Fruit fly (Drosophila melanogaster): ENCODE measurements around the gene mura.

Gene mura

DNA sequence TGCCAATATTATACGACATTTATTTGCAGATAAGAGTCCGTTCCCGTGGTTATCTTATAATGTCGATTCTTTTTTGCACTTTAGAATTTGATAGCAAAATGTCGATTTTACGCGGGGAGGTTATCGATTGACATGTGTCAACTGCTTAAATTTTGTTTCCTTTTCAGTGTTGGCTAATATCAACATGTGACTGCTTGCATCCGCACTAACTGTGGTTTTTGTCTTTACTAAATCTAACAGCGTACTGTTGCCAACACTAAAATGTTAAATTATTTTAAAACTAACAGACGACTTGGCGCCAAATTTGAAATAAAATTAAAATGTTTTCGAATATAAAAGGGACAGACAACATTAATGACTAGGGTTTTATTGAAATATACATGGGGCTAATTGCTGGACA, 54.9 kb downstream of the mura start (continued):
- TF ChIP-seq CG10267 (tag; optimal IDR thresholded peaks at IDR 0.05) (peak; percentile 99), CG11247 (GFP tag; IDR thresholded peaks at IDR 0.05) (peak; percentile 73), tll (GFP tag; optimal IDR thresholded peaks at IDR 0.05) (no peak), Max (GFP tag; optimal IDR thresholded peaks at IDR 0.05) (peak; percentile 17), sqz (GFP tag; optimal IDR thresholded peaks at IDR 0.05) (no peak), bowl (GFP tag; IDR thresholded peaks at IDR 0.05) (no peak), CG13894 (tag; optimal IDR thresholded peaks at IDR 0.05) (peak; percentile 87), Doc2 (GFP tag; IDR thresholded peaks at IDR 0.05) (no peak), aop (GFP tag; IDR thresholded peaks at IDR 0.05) (no peak), stwl (tag; optimal IDR thresholded peaks at IDR 0.05) (peak; percentile 80), grn (GFP tag; optimal IDR thresholded peaks at IDR 0.05) (peak; percentile 84), CG4328 (GFP tag; optimal IDR thresholded peaks at IDR 0.05) (peak; percentile 36), mirr (GFP tag; optimal IDR thresholded peaks at IDR 0.05) (peak; percentile 88), CG34376 (GFP tag; optimal IDR thresholded peaks at IDR 0.05) (peak; percentile 90), CG8388 (GFP tag; optimal IDR thresholded peaks at IDR 0.05) (no peak), slbo (GFP tag; IDR thresholded peaks at IDR 0.05) (peak; percentile 92), jing (GFP tag; optimal IDR thresholded peaks at IDR 0.05) (peak; percentile 44), CG14441 (GFP tag; IDR thresholded peaks at IDR 0.05) (peak; percentile 19; the same call in 1 of the 2 replicates), lab (GFP tag; optimal IDR thresholded peaks at IDR 0.05) (peak; percentile 70), ham (GFP tag; IDR thresholded peaks at IDR 0.05) (no peak; the same call in 1 of the 2 replicates), luna (GFP tag; optimal IDR thresholded peaks at IDR 0.05) (peak; percentile 89), emc (GFP tag; optimal IDR thresholded peaks at IDR 0.05) (peak; percentile 51), CG6765 (GFP tag; optimal IDR thresholded peaks at IDR 0.05) (peak; percentile 40), h (optimal IDR thresholded peaks at IDR 0.05) (no peak), CG3281 (GFP tag; optimal IDR thresholded peaks at IDR 0.05) (peak; percentile 13), CG11504 (tag; optimal IDR thresholded peaks at IDR 0.05) (peak; percentile 62), trem (tag; optimal IDR thresholded peaks at IDR 0.05) (peak; percentile 84), prd (optimal IDR thresholded peaks at IDR 0.05) (no peak), prd (GFP tag; IDR thresholded peaks at IDR 0.05) (peak; percentile 49; the same call in 1 of the 3 replicates), Mes4 (GFP tag; optimal IDR thresholded peaks at IDR 0.05) (peak; percentile 46), CG1024 (GFP tag; IDR thresholded peaks at IDR 0.05) (no peak), CG6689 (GFP tag; IDR thresholded peaks at IDR 0.05) (no peak), amos (GFP tag; IDR thresholded peaks at IDR 0.05; ENCODE audit: partially characterized antibody) (peak; percentile 66; the same call in 1 of the 2 replicates), CG12219 (GFP tag; optimal IDR thresholded peaks at IDR 0.05) (no peak), Meics (GFP tag; optimal IDR thresholded peaks at IDR 0.05) (peak; percentile 62), pzg (GFP tag; optimal IDR thresholded peaks at IDR 0.05) (peak; percentile 99), CG16779 (GFP tag; IDR thresholded peaks at IDR 0.05) (peak; percentile 90), disco-r (GFP tag; optimal IDR thresholded peaks at IDR 0.05) (peak; percentile 74), slou (GFP tag; optimal IDR thresholded peaks at IDR 0.05) (peak; percentile 76), CG30020 (tag; optimal IDR thresholded peaks at IDR 0.05) (peak; percentile 2), Hsf (GFP tag; optimal IDR thresholded peaks at IDR 0.05) (peak; percentile 85), CG15011 (GFP tag; optimal IDR thresholded peaks at IDR 0.05) (no peak), CkIIα-i1 (GFP tag; IDR thresholded peaks at IDR 0.05) (no peak), mld (GFP tag; IDR thresholded peaks at IDR 0.05; ENCODE audit: partially characterized antibody) (peak; percentile 36; the same call in 1 of the 3 replicates), CHES-1-like (GFP tag; optimal IDR thresholded peaks at IDR 0.05) (peak; percentile 82), CG2889 (GFP tag; IDR thresholded peaks at IDR 0.05) (no peak), run (tag; optimal IDR thresholded peaks at IDR 0.05) (peak; percentile 9), YL-1 (GFP tag; optimal IDR thresholded peaks at IDR 0.05) (peak; percentile 34), fd96Cb (tag; optimal IDR thresholded peaks at IDR 0.05) (no peak), ash1 (GFP tag; optimal IDR thresholded peaks at IDR 0.05) (peak; percentile 36), CG43689 (GFP tag; IDR thresholded peaks at IDR 0.05) (no peak)
